Worm (Caenorhabditis elegans) whole organism, young adult: ENCODE results near the gene srh-204.
A peak's percentile ranks its signal among the peaks of the same experiment; 100 is the strongest.

Source experiments
- B0019.2 ChIP-seq: fragments of 200-800 bp; sonication (Bioruptor generic); conservative IDR thresholded peaks from 2 replicates; pipeline ENCODE4 v1.3.6; 2022; ENCODE audit warnings: missing genetic modification reagents, missing genetic modification characterization, missing compliant biosample characterization
- B0336.3 ChIP-seq: fragments of 200-800 bp; sonication (Bioruptor generic); IDR thresholded peaks from 2 replicates; pipeline ENCODE4 v1.3.6; 2022; ENCODE audit warnings: missing genetic modification characterization, missing compliant biosample characterization
- F39B2.1 ChIP-seq: fragments of 200-800 bp; sonication (Bioruptor generic); IDR thresholded peaks from 2 replicates; pipeline ENCODE4 v1.3.6; 2022; ENCODE audit warnings: missing genetic modification reagents, missing genetic modification characterization, missing compliant biosample characterization
- F52B5.7 ChIP-seq: sonication (generic microtip); optimal IDR thresholded peaks from 2 replicates; lab custom pipeline; 2016; ENCODE audit warnings: mild to moderate bottlenecking, missing genetic modification characterization, missing compliant biosample characterization
- F55B11.4 ChIP-seq: sonication (generic microtip); optimal IDR thresholded peaks from 2 replicates; lab custom pipeline; 2016; ENCODE audit warnings: missing compliant biosample characterization, missing genetic modification characterization, borderline replicate concordance; ENCODE audit not compliant: insufficient read depth
- aptf-3 ChIP-seq: fragments of 200-800 bp; sonication (Bioruptor generic); IDR thresholded peaks from 2 replicates; pipeline ENCODE4 v1.3.6; 2022; ENCODE audit warnings: missing genetic modification characterization, missing compliant biosample characterization
- attf-5 ChIP-seq: fragments of 200-800 bp; sonication (Bioruptor generic); optimal IDR thresholded peaks from 2 replicates; lab custom pipeline; 2018; ENCODE audit warnings: mild to moderate bottlenecking, missing genetic modification characterization, missing compliant biosample characterization
- ceh-100 ChIP-seq: fragments of 200-800 bp; sonication (Bioruptor generic); IDR thresholded peaks from 2 replicates; pipeline ENCODE4 v1.3.6; 2022; ENCODE audit warnings: missing genetic modification reagents, missing genetic modification characterization, missing compliant biosample characterization
- dox-1 ChIP-seq: fragments of 200-800 bp; sonication (Bioruptor generic); IDR thresholded peaks from 2 replicates; pipeline ENCODE4 v1.3.6; 2022; ENCODE audit warnings: missing genetic modification reagents, missing genetic modification characterization, missing compliant biosample characterization
- egl-18 ChIP-seq: fragments of 200-800 bp; sonication (Bioruptor generic); IDR thresholded peaks from 2 replicates; pipeline ENCODE4 v1.3.6; 2022; ENCODE audit warnings: missing genetic modification reagents, missing genetic modification characterization, missing compliant biosample characterization
- lin-26 ChIP-seq: fragments of 200-800 bp; sonication (Bioruptor generic); IDR thresholded peaks from 2 replicates; pipeline ENCODE4 v1.3.6; 2022; ENCODE audit warnings: missing genetic modification reagents, missing genetic modification characterization, missing compliant biosample characterization
- lsl-1 ChIP-seq: fragments of 200-800 bp; sonication (Bioruptor generic); optimal IDR thresholded peaks from 2 replicates; lab custom pipeline; 2018; ENCODE audit warnings: mild to moderate bottlenecking, missing genetic modification characterization, moderate library complexity, missing compliant biosample characterization
- nhr-90 ChIP-seq: sonication (generic microtip); optimal IDR thresholded peaks from 2 replicates; lab custom pipeline; 2016; ENCODE audit warnings: missing genotype, mild to moderate bottlenecking, missing genetic modification characterization, missing compliant biosample characterization
- repo-1 ChIP-seq: sonication (generic microtip); optimal IDR thresholded peaks from 2 replicates; lab custom pipeline; 2017; ENCODE audit warnings: mild to moderate bottlenecking, missing genetic modification characterization, missing compliant biosample characterization
- zim-3 ChIP-seq: sonication (generic microtip); optimal IDR thresholded peaks from 2 replicates; lab custom pipeline; 2017; ENCODE audit warnings: mild to moderate bottlenecking, missing genetic modification characterization, moderate library complexity, missing compliant biosample characterization
- ztf-18 ChIP-seq: sonication (generic microtip); optimal IDR thresholded peaks from 2 replicates; lab custom pipeline; 2016; ENCODE audit warnings: missing genotype, mild to moderate bottlenecking, missing genetic modification characterization, missing compliant biosample characterization
- ztf-26 ChIP-seq: sonication (generic microtip); optimal IDR thresholded peaks from 2 replicates; lab custom pipeline; 2017; ENCODE audit warnings: missing genetic modification characterization, missing compliant biosample characterization

srh-204 gene

ce11 chrV:4190232-4190631 lies 50.0 kb downstream of the srh-204 start (continued):
- TF ChIP-seq zim-3 (tag; lab: Kevin White, UChicago) (no peak), lin-26 (GFP tag; lab: Robert Waterston, UW) (0 out of 2 replicates have a peak, but pooled peaks have one; percentile 36), F55B11.4 (no peak), B0336.3 (GFP tag; lab: Robert Waterston, UW) (peak; percentile 70; the same call in 1 of the 2 replicates), nhr-90 (no peak), lsl-1 (GFP tag; lab: Kevin White, UChicago) (no peak), dox-1 (GFP tag; lab: Robert Waterston, UW) (0 out of 2 replicates have a peak, but pooled peaks have one; percentile 12), aptf-3 (GFP tag; lab: Robert Waterston, UW) (peak; percentile 68; the same call in 1 of the 2 replicates), ceh-100 (GFP tag; lab: Robert Waterston, UW) (0 out of 2 replicates have a peak, but pooled peaks have one; percentile 17), attf-5 (GFP tag; lab: Kevin White, UChicago) (no peak), F52B5.7 (tag; lab: Kevin White, UChicago) (no peak), F39B2.1 (GFP tag; lab: Robert Waterston, UW) (0 out of 2 replicates have a peak, but pooled peaks have one; percentile 24), B0019.2 (GFP tag; lab: Robert Waterston, UW) (no peak), ztf-18 (tag; lab: Kevin White, UChicago) (no peak)

ce11 chrV:4189618-4190017 lies 50.6 kb downstream of the srh-204 start:
- no peak for TF ChIP-seq egl-18
- peak; percentile 66 for TF ChIP-seq repo-1 (tag; lab: Kevin White, UChicago)
- peak; percentile 52 for TF ChIP-seq ztf-26 (tag; lab: Kevin White, UChicago)
- TF ChIP-seq, all 124 proteins: peak for 2
